Fruit fly (Drosophila melanogaster): ENCODE results near the gene Try29F.

DNA sequence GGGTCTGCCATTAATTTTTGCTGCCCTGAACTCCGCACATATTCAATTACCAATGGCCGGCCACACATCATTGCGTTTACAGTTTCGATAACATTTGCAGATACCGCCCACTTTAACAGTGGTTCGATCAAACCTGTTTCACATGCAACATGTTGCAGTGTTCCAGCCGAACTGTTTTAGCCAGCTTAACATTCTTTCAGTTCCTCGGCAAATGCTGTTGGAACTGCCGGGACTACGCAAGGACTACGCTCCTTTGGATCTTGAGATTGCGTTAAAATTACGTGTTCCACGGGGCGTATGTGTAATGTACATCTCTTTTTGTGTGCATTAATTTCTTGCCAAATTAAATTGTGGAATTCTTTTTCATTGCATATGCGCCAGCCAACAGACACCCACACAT is 21.1 kb downstream of the Try29F start:
- TF ChIP-seq psq (optimal IDR thresholded peaks at IDR 0.05) (no peak), h (optimal IDR thresholded peaks at IDR 0.05) (no peak)

Measured in Kc167 (cell line).